Fruit fly (Drosophila melanogaster) whole organism, embryonic: Measurements from ENCODE around the gene CG32720.

Experiments
- ATbp ChIP-seq: fragments of 200-800 bp; sonication (Bioruptor generic); optimal IDR thresholded peaks from 2 replicates; lab custom pipeline; 2017; ENCODE audit warnings: missing biosample characterization, mild to moderate bottlenecking, missing genetic modification characterization, missing genetic modification reagents
- CG10209 ChIP-seq: fragments of 200-800 bp; sonication (Bioruptor generic); optimal IDR thresholded peaks from 3 replicates; lab custom pipeline; 2017; ENCODE audit warnings: missing biosample characterization, mild to moderate bottlenecking, missing genetic modification characterization, missing genetic modification reagents
- CG1024 ChIP-seq: fragments of 200-800 bp; sonication (Bioruptor generic); IDR thresholded peaks from 2 replicates; pipeline ENCODE4 v1.3.6; 2022; ENCODE audit warnings: missing biosample characterization, missing genetic modification characterization
- CG10462 ChIP-seq: fragments of 200-800 bp; sonication (Bioruptor generic); optimal IDR thresholded peaks from 2 replicates; lab custom pipeline; 2016; ENCODE audit warnings: missing biosample characterization, missing genetic modification characterization
- CG10959 ChIP-seq: fragments of 200-800 bp; sonication (Bioruptor generic); IDR thresholded peaks from 2 replicates; pipeline ENCODE4 v1.3.6; 2022; ENCODE audit warnings: missing biosample characterization, missing genetic modification characterization
- CG11247 ChIP-seq: fragments of 200-800 bp; sonication (Bioruptor generic); IDR thresholded peaks from 2 replicates; pipeline ENCODE4 v1.3.6; 2022; ENCODE audit warnings: missing biosample characterization, missing genetic modification characterization
- CG11723 ChIP-seq: fragments of 200-800 bp; sonication (Bioruptor generic); optimal IDR thresholded peaks from 2 replicates; lab custom pipeline; 2017; ENCODE audit warnings: missing biosample characterization, mild to moderate bottlenecking, missing genetic modification characterization
- CG12104 ChIP-seq: fragments of 200-800 bp; sonication (Bioruptor generic); optimal IDR thresholded peaks from 3 replicates; lab custom pipeline; 2016; ENCODE audit warnings: missing biosample characterization, missing genetic modification characterization
- CG12219 ChIP-seq: fragments of 200-800 bp; sonication (Bioruptor generic); optimal IDR thresholded peaks from 3 replicates; lab custom pipeline; 2018; ENCODE audit warnings: missing biosample characterization, mild to moderate bottlenecking, missing genetic modification characterization
- CG12942 ChIP-seq: fragments of 200-800 bp; sonication (Bioruptor generic); optimal IDR thresholded peaks from 3 replicates; lab custom pipeline; 2016; ENCODE audit warnings: missing biosample characterization, missing genetic modification characterization
- CG15479 ChIP-seq: fragments of 200-800 bp; sonication (Bioruptor generic); optimal IDR thresholded peaks from 3 replicates; lab custom pipeline; 2019; ENCODE audit warnings: missing biosample characterization, mild to moderate bottlenecking, missing genetic modification characterization, moderate library complexity
- CG15601 ChIP-seq: fragments of 200-800 bp; sonication (Bioruptor generic); optimal IDR thresholded peaks from 3 replicates; lab custom pipeline; 2019; ENCODE audit warnings: missing biosample characterization, mild to moderate bottlenecking, missing genetic modification characterization, moderate library complexity
- CG15696 ChIP-seq: fragments of 200-800 bp; sonication (Bioruptor generic); optimal IDR thresholded peaks from 2 replicates; lab custom pipeline; 2019; ENCODE audit warnings: missing biosample characterization, mild to moderate bottlenecking, missing genetic modification characterization, moderate library complexity
- CG17186 ChIP-seq: fragments of 200-800 bp; sonication (Bioruptor generic); optimal IDR thresholded peaks from 3 replicates; lab custom pipeline; 2017; ENCODE audit warnings: missing biosample characterization, missing genetic modification reagents, missing genetic modification characterization
- CG17359 ChIP-seq: fragments of 200-800 bp; sonication (Bioruptor generic); optimal IDR thresholded peaks from 3 replicates; lab custom pipeline; 2018; ENCODE audit warnings: missing biosample characterization, mild to moderate bottlenecking, missing genetic modification characterization, moderate library complexity
- CG2678 ChIP-seq: fragments of 200-800 bp; sonication (Bioruptor generic); optimal IDR thresholded peaks from 3 replicates; lab custom pipeline; 2019; ENCODE audit warnings: missing biosample characterization, mild to moderate bottlenecking, missing genetic modification characterization, moderate library complexity
- CG30403 ChIP-seq: fragments of 200-800 bp; sonication (Bioruptor generic); optimal IDR thresholded peaks from 3 replicates; lab custom pipeline; 2016; ENCODE audit warnings: missing biosample characterization, missing genetic modification characterization
- CG3065 ChIP-seq: fragments of 200-800 bp; sonication (Bioruptor generic); optimal IDR thresholded peaks from 2 replicates; lab custom pipeline; 2016; ENCODE audit warnings: missing biosample characterization, missing genetic modification characterization
- CG31441 ChIP-seq: fragments of 200-800 bp; sonication (Bioruptor generic); IDR thresholded peaks from 2 replicates; pipeline ENCODE4 v1.3.6; 2022; ENCODE audit warnings: missing biosample characterization, missing genetic modification characterization
- CG32767 ChIP-seq: fragments of 200-800 bp; sonication (Bioruptor generic); IDR thresholded peaks from 2 replicates; pipeline ENCODE4 v1.3.6; 2022; ENCODE audit warnings: missing biosample characterization, missing genetic modification characterization
- CG6765 ChIP-seq: fragments of 200-800 bp; sonication (Bioruptor generic); optimal IDR thresholded peaks from 3 replicates; lab custom pipeline; 2017; ENCODE audit warnings: missing biosample characterization, mild to moderate bottlenecking, missing genetic modification characterization
- CG7745 ChIP-seq: fragments of 200-800 bp; sonication (Bioruptor generic); optimal IDR thresholded peaks from 2 replicates; lab custom pipeline; 2018; ENCODE audit warnings: missing biosample characterization, mild to moderate bottlenecking, missing genetic modification characterization, moderate library complexity
- CG8944 ChIP-seq: fragments of 200-800 bp; sonication (Bioruptor generic); optimal IDR thresholded peaks from 3 replicates; lab custom pipeline; 2016; ENCODE audit warnings: missing biosample characterization, missing genetic modification characterization
- CoRest ChIP-seq: fragments of 200-800 bp; sonication (Bioruptor generic); optimal IDR thresholded peaks from 3 replicates; lab custom pipeline; 2018; ENCODE audit warnings: missing biosample characterization, mild to moderate bottlenecking, missing genetic modification characterization, moderate library complexity
- CrebB ChIP-seq: fragments of 200-800 bp; sonication (Bioruptor generic); optimal IDR thresholded peaks from 3 replicates; lab custom pipeline; 2018; ENCODE audit warnings: missing biosample characterization, mild to moderate bottlenecking, missing genetic modification characterization
- D19A ChIP-seq: fragments of 200-800 bp; optimal IDR thresholded peaks from 3 replicates; lab custom pipeline; 2019; ENCODE audit warnings: missing biosample characterization, mild to moderate bottlenecking, missing genetic modification characterization, moderate library complexity
- HHEX ChIP-seq: fragments of 200-800 bp; sonication (Bioruptor generic); optimal IDR thresholded peaks from 3 replicates; lab custom pipeline; 2017; ENCODE audit warnings: missing biosample characterization, mild to moderate bottlenecking, missing genetic modification characterization, missing genetic modification reagents
- Hey ChIP-seq: fragments of 200-800 bp; sonication (Bioruptor generic); optimal IDR thresholded peaks from 3 replicates; lab custom pipeline; 2018; ENCODE audit warnings: missing biosample characterization, mild to moderate bottlenecking, missing genetic modification characterization
- MTF-1 ChIP-seq: fragments of 200-800 bp; sonication (Bioruptor generic); optimal IDR thresholded peaks from 2 replicates; lab custom pipeline; 2018; ENCODE audit warnings: missing biosample characterization, mild to moderate bottlenecking, missing genetic modification characterization, borderline replicate concordance
- Sox100B ChIP-seq: fragments of 200-800 bp; sonication (Bioruptor generic); optimal IDR thresholded peaks from 3 replicates; lab custom pipeline; 2018; ENCODE audit warnings: missing biosample characterization, mild to moderate bottlenecking, missing genetic modification characterization
- Xrp1 ChIP-seq: fragments of 200-800 bp; sonication (Bioruptor generic); IDR thresholded peaks from 2 replicates; pipeline ENCODE4 v1.3.6; 2022; ENCODE audit warnings: missing biosample characterization, missing genetic modification characterization
- ato ChIP-seq: fragments of 200-800 bp; sonication (Bioruptor generic); IDR thresholded peaks from 2 replicates; pipeline ENCODE4 v1.3.6; 2022; ENCODE audit warnings: missing biosample characterization, missing genetic modification characterization; ENCODE audit not compliant: partially characterized antibody
- br ChIP-seq: fragments of >200 bp; optimal IDR thresholded peaks from 2 replicates; lab custom pipeline; 2017
- crol ChIP-seq: fragments of 200-800 bp; sonication (Bioruptor generic); IDR thresholded peaks from 2 replicates; pipeline ENCODE4 v1.3.6; 2022; ENCODE audit warnings: missing biosample characterization, missing genetic modification characterization
- dmrt11E ChIP-seq: fragments of 200-800 bp; sonication (Bioruptor generic); optimal IDR thresholded peaks from 3 replicates; lab custom pipeline; 2018; ENCODE audit warnings: missing biosample characterization, mild to moderate bottlenecking, missing genetic modification characterization, moderate library complexity
- dmrt99B ChIP-seq: fragments of 200-800 bp; sonication (Bioruptor generic); optimal IDR thresholded peaks from 2 replicates; lab custom pipeline; 2018; ENCODE audit warnings: missing biosample characterization, mild to moderate bottlenecking, missing genetic modification characterization, moderate library complexity
- gsb-n ChIP-seq: fragments of 200-800 bp; sonication (Bioruptor generic); optimal IDR thresholded peaks from 3 replicates; lab custom pipeline; 2018; ENCODE audit warnings: missing biosample characterization, mild to moderate bottlenecking, missing genetic modification characterization
- insv ChIP-seq, 2 experiments: fragments of 200-800 bp; sonication (Bioruptor generic); optimal IDR thresholded peaks; 3 replicates each; lab custom pipeline; 2016 to 2018; ENCODE audit warnings: missing biosample characterization in 2 of 2, missing genetic modification characterization in 2 of 2
- kni ChIP-seq: fragments of 200-800 bp; sonication (Bioruptor generic); optimal IDR thresholded peaks from 3 replicates; lab custom pipeline; 2017; ENCODE audit warnings: mild to moderate bottlenecking, missing biosample characterization, missing genetic modification reagents, missing genetic modification characterization
- org-1 ChIP-seq: fragments of 200-800 bp; sonication (Bioruptor generic); optimal IDR thresholded peaks from 2 replicates; lab custom pipeline; 2017; ENCODE audit warnings: missing biosample characterization, missing genetic modification characterization
- salm ChIP-seq: fragments of 200-800 bp; sonication (Bioruptor generic); optimal IDR thresholded peaks from 2 replicates; lab custom pipeline; 2018; ENCODE audit warnings: missing biosample characterization, mild to moderate bottlenecking, missing genetic modification characterization
- sc ChIP-seq, 3 experiments: fragments of >200 bp in 2 of 3; fragments of 200-800 bp in 1 of 3; sonication (Bioruptor generic) in 1 of 3; optimal IDR thresholded peaks; 2 replicates in 2 of 3; 3 replicates in 1 of 3; lab custom pipeline; 2017; ENCODE audit warnings: mild to moderate bottlenecking in 1 of 3, missing biosample characterization in 1 of 3, missing genetic modification characterization in 1 of 3, missing genetic modification reagents in 1 of 3
- scrt ChIP-seq: fragments of 200-800 bp; sonication (Bioruptor generic); optimal IDR thresholded peaks from 2 replicates; lab custom pipeline; 2018; ENCODE audit warnings: missing biosample characterization, mild to moderate bottlenecking, missing genetic modification characterization, moderate library complexity
- so ChIP-seq: fragments of 200-800 bp; sonication (Bioruptor generic); IDR thresholded peaks from 3 replicates; pipeline ENCODE4 v1.3.6; 2022; ENCODE audit warnings: missing biosample characterization, missing genetic modification characterization
- sob ChIP-seq: fragments of 200-800 bp; sonication (Bioruptor generic); IDR thresholded peaks from 2 replicates; pipeline ENCODE4 v1.3.6; 2022; ENCODE audit warnings: missing biosample characterization, missing genetic modification characterization
- unpg ChIP-seq: fragments of 200-800 bp; sonication (Bioruptor generic); optimal IDR thresholded peaks from 3 replicates; lab custom pipeline; 2018; ENCODE audit warnings: missing biosample characterization, mild to moderate bottlenecking, missing genetic modification characterization, moderate library complexity
- vvl ChIP-seq: fragments of 200-800 bp; sonication (Bioruptor generic); IDR thresholded peaks from 2 replicates; pipeline ENCODE4 v1.3.6; 2022; ENCODE audit warnings: missing biosample characterization, missing genetic modification characterization
- wek ChIP-seq: fragments of 200-800 bp; sonication (Bioruptor generic); optimal IDR thresholded peaks from 3 replicates; lab custom pipeline; 2018; ENCODE audit warnings: missing biosample characterization, mild to moderate bottlenecking, missing genetic modification characterization, moderate library complexity
- zfh1 ChIP-seq: fragments of 200-800 bp; sonication (Bioruptor generic); IDR thresholded peaks from 3 replicates; pipeline ENCODE4 v1.3.6; 2022; ENCODE audit warnings: missing biosample characterization, missing genetic modification characterization

The CG32720 gene

dm6 chrX:7553446-7553845 lies 16.7 kb upstream of the CG32720 start (continued):
- TF ChIP-seq CG6765 (no peak), zfh1 (GFP tag; lab: Robert Waterston, UW) (peak; percentile 47; the same call in 1 of the 3 replicates), ATbp (GFP tag; lab: Kevin White, UChicago) (peak; percentile 55), CG10209 (GFP tag; lab: Kevin White, UChicago) (peak; percentile 71), ato (no peak), CG32767 (GFP tag; lab: Robert Waterston, UW) (0 out of 2 replicates have a peak, but pooled peaks have one; percentile 20), CG30403 (GFP tag; lab: Kevin White, UChicago) (no peak), MTF-1 (GFP tag; lab: Kevin White, UChicago) (peak; percentile 66), dmrt11E (tag; lab: Kevin White, UChicago) (peak; percentile 69), CG8944 (no peak), unpg (GFP tag; lab: Kevin White, UChicago) (peak; percentile 43), Hey (tag; lab: Kevin White, UChicago) (peak; percentile 54), CG10462 (no peak), CG17359 (tag; lab: Kevin White, UChicago) (peak; percentile 33), insv (GFP tag; optimal IDR thresholded peaks at IDR 0.05; lab: Kevin White, UChicago) (peak in 1 of 2 experiments; percentile 5), HHEX (peak; percentile 28), wek (GFP tag; lab: Kevin White, UChicago) (peak; percentile 27), D19A (tag; lab: Kevin White, UChicago) (peak; percentile 14), CG12219 (GFP tag; lab: Kevin White, UChicago) (peak; percentile 5), salm (tag; lab: Kevin White, UChicago) (peak; percentile 43), CG3065 (GFP tag; lab: Kevin White, UChicago) (peak; percentile 62), Xrp1 (GFP tag; lab: Robert Waterston, UW) (peak; percentile 69), CG11723 (GFP tag; lab: Kevin White, UChicago) (peak; percentile 24), scrt (GFP tag; lab: Kevin White, UChicago) (no peak), CG11247 (GFP tag; lab: Robert Waterston, UW) (no peak; the same call in 1 of the 2 replicates), CG15601 (tag; lab: Kevin White, UChicago) (peak; percentile 68), CG12104 (GFP tag; lab: Kevin White, UChicago) (peak; percentile 36), CrebB (tag; lab: Kevin White, UChicago) (no peak), CG15479 (GFP tag; lab: Kevin White, UChicago) (peak; percentile 13), dmrt99B (peak; percentile 24), CG31441 (GFP tag; lab: Robert Waterston, UW) (peak; percentile 28; the same call in 1 of the 2 replicates), CG10959 (GFP tag; lab: Robert Waterston, UW) (0 out of 2 replicates have a peak, but pooled peaks have one; percentile 11), CG1024 (peak; percentile 7; the same call in 1 of the 2 replicates), CG15696 (tag; lab: Kevin White, UChicago) (peak; percentile 84), CG12942 (GFP tag; lab: Kevin White, UChicago) (peak; percentile 2), CG2678 (tag; lab: Kevin White, UChicago) (peak; percentile 41), sob (GFP tag; lab: Robert Waterston, UW) (0 out of 2 replicates have a peak, but pooled peaks have one; percentile 9), CoRest (tag; lab: Kevin White, UChicago) (peak; percentile 21), Sox100B (GFP tag; lab: Kevin White, UChicago) (peak; percentile 64), CG7745 (tag; lab: Kevin White, UChicago) (peak; percentile 44), vvl (peak; percentile 71; the same call in 1 of the 2 replicates), gsb-n (tag; lab: Kevin White, UChicago) (peak; percentile 61), br (lab: Kevin White, UChicago) (no peak), sc (optimal IDR thresholded peaks at IDR 0.05; lab: Kevin White, UChicago) (no peak), sc (GFP tag; optimal IDR thresholded peaks at IDR 0.05; lab: Kevin White, UChicago) (peak; percentile 43), so (GFP tag; lab: Robert Waterston, UW) (peak; percentile 67; the same call in 2 of the 3 replicates), crol (GFP tag; lab: Robert Waterston, UW) (peak; percentile 77), org-1 (GFP tag; lab: Kevin White, UChicago) (peak; percentile 45), kni (GFP tag; lab: Kevin White, UChicago) (peak; percentile 92), CG17186 (GFP tag; lab: Kevin White, UChicago) (no peak)
